Worm (Caenorhabditis elegans) whole organism, late embryonic: Measurements from ENCODE around the gene exos-9.
A peak's percentile ranks its signal among the peaks of the same experiment; 100 is the strongest.

Experiments
- Y22D7AL.16 ChIP-seq: sonication (generic microtip); optimal IDR thresholded peaks from 2 replicates; lab custom pipeline; 2016; ENCODE audit warnings: missing genetic modification characterization, missing compliant biosample characterization
- ama-1 ChIP-seq: fragments of 150-350 bp; optimal IDR thresholded peaks from 2 replicates; lab custom pipeline; 2014
- ceh-14 ChIP-seq: sonication (generic microtip); optimal IDR thresholded peaks from 2 replicates; lab custom pipeline; 2016; ENCODE audit warnings: missing genotype, missing genetic modification characterization, missing compliant biosample characterization
- ceh-18 ChIP-seq: sonication (generic microtip); optimal IDR thresholded peaks from 2 replicates; lab custom pipeline; 2016; ENCODE audit warnings: missing genetic modification characterization, missing compliant biosample characterization
- ceh-19 ChIP-seq: fragments of 200-800 bp; sonication (Bioruptor generic); optimal IDR thresholded peaks from 2 replicates; lab custom pipeline; 2018; ENCODE audit warnings: mild to moderate bottlenecking, missing genetic modification characterization, missing compliant biosample characterization
- ceh-2 ChIP-seq: sonication (generic microtip); optimal IDR thresholded peaks from 2 replicates; lab custom pipeline; 2016; ENCODE audit warnings: missing genotype, missing genetic modification characterization, missing compliant biosample characterization
- ceh-24 ChIP-seq: sonication (generic microtip); optimal IDR thresholded peaks from 2 replicates; lab custom pipeline; 2016; ENCODE audit warnings: mild to moderate bottlenecking, missing genetic modification characterization, missing compliant biosample characterization
- ceh-30 ChIP-seq: fragments of 150-350 bp; optimal IDR thresholded peaks from 2 replicates; lab custom pipeline; 2014; ENCODE audit warnings: missing biosample characterization, missing genetic modification characterization
- ceh-31 ChIP-seq: sonication (generic microtip); optimal IDR thresholded peaks from 2 replicates; lab custom pipeline; 2016; ENCODE audit warnings: missing genetic modification characterization, missing compliant biosample characterization
- ceh-34 ChIP-seq: sonication (generic microtip); optimal IDR thresholded peaks from 2 replicates; lab custom pipeline; 2016; ENCODE audit warnings: mild to moderate bottlenecking, missing genetic modification characterization, missing compliant biosample characterization
- ceh-6 ChIP-seq: fragments of 200-800 bp; sonication (Bioruptor generic); optimal IDR thresholded peaks from 2 replicates; lab custom pipeline; 2018; ENCODE audit warnings: mild to moderate bottlenecking, missing genetic modification characterization, missing compliant biosample characterization
- che-1 ChIP-seq: sonication (generic microtip); optimal IDR thresholded peaks from 2 replicates; lab custom pipeline; 2016; ENCODE audit warnings: mild to moderate bottlenecking, missing genetic modification characterization, missing compliant biosample characterization
- dve-1 ChIP-seq: sonication (generic microtip); optimal IDR thresholded peaks from 2 replicates; lab custom pipeline; 2017; ENCODE audit warnings: antibody characterized with exemption, mild to moderate bottlenecking, missing genetic modification characterization, missing compliant biosample characterization
- elt-2 ChIP-seq: sonication (generic microtip); optimal IDR thresholded peaks from 2 replicates; lab custom pipeline; 2016; ENCODE audit warnings: missing genetic modification reagents, missing genetic modification characterization, missing compliant biosample characterization
- ets-4 ChIP-seq: sonication (generic microtip); optimal IDR thresholded peaks from 2 replicates; lab custom pipeline; 2016; ENCODE audit warnings: missing genetic modification characterization, missing compliant biosample characterization
- fkh-10 ChIP-seq: fragments of 150-350 bp; optimal IDR thresholded peaks from 2 replicates; lab custom pipeline; 2014; ENCODE audit warnings: missing biosample characterization, missing genetic modification reagents, missing genetic modification characterization
- fkh-6 ChIP-seq: sonication (generic microtip); optimal IDR thresholded peaks from 2 replicates; lab custom pipeline; 2016; ENCODE audit warnings: missing genetic modification characterization, missing compliant biosample characterization
- gmeb-2 ChIP-seq: sonication (generic microtip); optimal IDR thresholded peaks from 2 replicates; lab custom pipeline; 2016; ENCODE audit warnings: missing genetic modification characterization, inconsistent platforms, missing compliant biosample characterization
- hlh-15 ChIP-seq: sonication (generic microtip); optimal IDR thresholded peaks from 2 replicates; lab custom pipeline; 2016; ENCODE audit warnings: missing genetic modification characterization, missing compliant biosample characterization
- hlh-6 ChIP-seq: sonication (generic microtip); optimal IDR thresholded peaks from 2 replicates; lab custom pipeline; 2016; ENCODE audit warnings: missing genotype, missing genetic modification characterization, missing compliant biosample characterization
- hlh-8 ChIP-seq: sonication (generic microtip); optimal IDR thresholded peaks from 2 replicates; lab custom pipeline; 2016; ENCODE audit warnings: missing genotype, missing genetic modification characterization, missing compliant biosample characterization
- mec-3 ChIP-seq: sonication (generic microtip); optimal IDR thresholded peaks from 2 replicates; lab custom pipeline; 2016; ENCODE audit warnings: borderline replicate concordance, missing genetic modification characterization, missing compliant biosample characterization
- nfya-1 ChIP-seq: sonication (generic microtip); optimal IDR thresholded peaks from 2 replicates; lab custom pipeline; 2017; ENCODE audit warnings: missing genetic modification characterization, mild to moderate bottlenecking, missing compliant biosample characterization, antibody characterized with exemption, moderate library complexity
- nhr-232 ChIP-seq: sonication (generic microtip); optimal IDR thresholded peaks from 2 replicates; lab custom pipeline; 2016; ENCODE audit warnings: missing genetic modification characterization, missing compliant biosample characterization
- npax-4 ChIP-seq: sonication (generic microtip); optimal IDR thresholded peaks from 2 replicates; lab custom pipeline; 2016; ENCODE audit warnings: missing genetic modification characterization, missing compliant biosample characterization
- pax-1 ChIP-seq: fragments of 150-350 bp; optimal IDR thresholded peaks from 2 replicates; lab custom pipeline; 2014; ENCODE audit warnings: missing biosample characterization, missing genetic modification characterization
- pha-2 ChIP-seq: sonication (generic microtip); optimal IDR thresholded peaks from 2 replicates; lab custom pipeline; 2017; ENCODE audit warnings: mild to moderate bottlenecking, missing genetic modification characterization, missing compliant biosample characterization
- pqm-1 ChIP-seq: sonication (generic microtip); optimal IDR thresholded peaks from 2 replicates; lab custom pipeline; 2016; ENCODE audit warnings: missing genetic modification characterization, missing compliant biosample characterization
- pros-1 ChIP-seq: fragments of 150-350 bp; optimal IDR thresholded peaks from 2 replicates; lab custom pipeline; 2014; ENCODE audit warnings: missing biosample characterization, missing genetic modification reagents, missing genetic modification characterization
- ref-2 ChIP-seq: sonication (generic microtip); optimal IDR thresholded peaks from 2 replicates; lab custom pipeline; 2016; ENCODE audit warnings: missing genetic modification characterization, missing compliant biosample characterization
- sox-2 ChIP-seq: fragments of 200-800 bp; sonication (Bioruptor generic); IDR thresholded peaks from 2 replicates; pipeline ENCODE4 v1.3.6; 2022; ENCODE audit warnings: missing genetic modification reagents, missing genetic modification characterization, missing compliant biosample characterization
- sox-4 ChIP-seq: sonication (generic microtip); optimal IDR thresholded peaks from 2 replicates; lab custom pipeline; 2017; ENCODE audit warnings: mild to moderate bottlenecking, missing genetic modification characterization, inconsistent platforms, missing compliant biosample characterization
- syd-9 ChIP-seq: sonication (generic microtip); optimal IDR thresholded peaks from 2 replicates; lab custom pipeline; 2016; ENCODE audit warnings: mild to moderate bottlenecking, missing genetic modification characterization, moderate library complexity, missing compliant biosample characterization
- unc-42 ChIP-seq: sonication (generic microtip); optimal IDR thresholded peaks from 2 replicates; lab custom pipeline; 2016; ENCODE audit warnings: missing genotype, missing genetic modification characterization, missing compliant biosample characterization
- unc-55 ChIP-seq: sonication (generic microtip); optimal IDR thresholded peaks from 2 replicates; lab custom pipeline; 2017; ENCODE audit warnings: missing biosample characterization, missing genetic modification reagents, missing genetic modification characterization
- unc-86 ChIP-seq: sonication (generic microtip); optimal IDR thresholded peaks from 2 replicates; lab custom pipeline; 2016; ENCODE audit warnings: missing genetic modification characterization, missing compliant biosample characterization

Gene exos-9

DNA sequence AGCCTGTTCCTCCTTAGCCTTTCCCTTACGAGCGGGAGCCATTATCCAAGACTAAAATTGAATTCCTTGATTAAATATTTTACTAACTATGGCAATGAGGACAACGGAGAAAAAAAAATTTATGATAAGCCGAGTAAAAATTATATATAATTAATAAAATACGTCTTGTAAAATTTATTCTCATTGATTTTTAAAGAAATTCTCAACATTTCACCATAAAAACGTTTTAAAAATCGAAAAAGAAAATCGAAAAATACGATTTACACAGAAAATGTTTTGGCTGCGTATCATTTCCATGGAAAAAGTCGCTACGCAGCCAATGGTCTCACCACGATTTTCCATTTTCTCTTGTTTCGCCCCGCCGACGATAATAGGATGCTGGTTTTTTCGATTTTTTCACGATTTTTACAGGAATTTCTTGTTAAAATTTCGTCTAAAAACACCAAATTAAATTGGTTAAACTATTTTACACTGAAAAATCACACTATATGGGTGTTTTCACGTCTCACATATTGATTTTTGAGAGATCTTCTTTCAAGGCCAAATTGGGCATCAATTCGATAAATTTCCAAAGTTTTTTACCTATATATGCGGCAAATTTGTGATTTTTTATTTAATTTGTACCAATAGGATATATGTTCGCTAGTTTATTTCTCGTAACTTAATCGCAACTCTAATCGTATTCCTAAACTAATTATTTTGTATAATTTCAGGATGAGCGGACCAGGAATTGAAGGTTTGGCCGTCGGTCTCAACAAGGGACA, 18.2 kb downstream of the exos-9 start, which contains the start of the genes rps-14 and rpl-36 (continued):
- TF ChIP-seq unc-55 (GFP tag; lab: Kevin White, UChicago) (no peak), ref-2 (tag; lab: Kevin White, UChicago) (peak; percentile 2), hlh-8 (tag; lab: Kevin White, UChicago) (no peak), nfya-1 (tag; lab: Kevin White, UChicago) (peak; percentile 87), ceh-31 (tag; lab: Kevin White, UChicago) (peak; percentile 46)

DNA sequence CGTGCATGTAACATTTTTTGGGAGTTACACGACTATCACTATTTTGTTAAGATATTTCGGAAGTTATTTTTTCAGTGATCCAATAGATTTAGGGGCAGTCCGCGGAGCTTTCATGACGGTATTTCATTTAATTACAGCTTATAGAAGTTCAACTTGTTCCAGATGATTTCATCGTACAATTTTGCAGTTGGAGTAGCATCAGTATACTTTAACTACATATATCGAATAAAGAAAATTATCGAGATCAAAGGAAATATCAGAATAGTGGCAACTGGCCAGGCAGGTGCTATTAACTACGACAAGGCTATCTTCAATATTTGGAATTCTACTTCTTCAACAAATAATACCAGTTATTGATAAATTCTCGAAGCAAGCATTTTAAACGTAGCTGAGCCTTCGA, 19.4 kb downstream of the exos-9 start:
- TF ChIP-seq ceh-19 (GFP tag; lab: Kevin White, UChicago) (no peak), unc-42 (tag; lab: Kevin White, UChicago) (no peak), ceh-34 (tag; lab: Kevin White, UChicago) (no peak), ceh-18 (tag; lab: Kevin White, UChicago) (no peak), pax-1 (tag; lab: Kevin White, UChicago) (no peak), hlh-6 (no peak), nhr-232 (tag; lab: Kevin White, UChicago) (no peak), ama-1 (lab: Kevin White, UChicago) (no peak), ceh-6 (GFP tag; lab: Kevin White, UChicago) (no peak), ref-2 (tag; lab: Kevin White, UChicago) (no peak), pqm-1 (tag; lab: Kevin White, UChicago) (no peak), ceh-14 (tag; lab: Kevin White, UChicago) (no peak), syd-9 (tag; lab: Kevin White, UChicago) (no peak), fkh-6 (tag; lab: Kevin White, UChicago) (no peak), ceh-24 (tag; lab: Kevin White, UChicago) (no peak)
- TF ChIP-seq, all 69 proteins: peak for 0

DNA sequence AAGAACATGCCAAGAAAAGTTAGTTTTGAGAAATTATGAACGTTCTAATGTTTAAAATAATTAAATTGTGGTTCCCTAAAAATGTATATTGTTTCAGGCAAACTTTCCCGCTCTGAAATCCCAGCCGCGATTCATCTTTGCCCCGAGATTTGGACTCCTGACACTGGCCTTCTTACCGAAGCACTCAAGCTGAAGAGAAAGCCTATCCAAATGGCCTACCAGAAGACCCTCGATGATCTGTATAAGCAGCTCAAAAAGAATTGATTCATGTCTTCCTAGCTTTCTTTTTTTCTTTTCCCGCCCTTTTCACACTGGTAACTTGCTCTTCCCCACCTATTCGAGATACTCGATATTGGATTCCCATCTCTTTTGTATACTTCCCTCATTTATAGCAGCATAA, 27.8 kb downstream of the exos-9 start:
- TF ChIP-seq unc-42 (tag; lab: Kevin White, UChicago) (no peak), gmeb-2 (no peak), ama-1 (lab: Kevin White, UChicago) (no peak), pha-2 (tag; lab: Kevin White, UChicago) (no peak), pros-1 (no peak), ceh-30 (tag; lab: Kevin White, UChicago) (no peak), ref-2 (tag; lab: Kevin White, UChicago) (no peak), mec-3 (tag; lab: Kevin White, UChicago) (no peak), hlh-15 (tag; lab: Kevin White, UChicago) (no peak)
- TF ChIP-seq, all 69 proteins: peak for 0

DNA sequence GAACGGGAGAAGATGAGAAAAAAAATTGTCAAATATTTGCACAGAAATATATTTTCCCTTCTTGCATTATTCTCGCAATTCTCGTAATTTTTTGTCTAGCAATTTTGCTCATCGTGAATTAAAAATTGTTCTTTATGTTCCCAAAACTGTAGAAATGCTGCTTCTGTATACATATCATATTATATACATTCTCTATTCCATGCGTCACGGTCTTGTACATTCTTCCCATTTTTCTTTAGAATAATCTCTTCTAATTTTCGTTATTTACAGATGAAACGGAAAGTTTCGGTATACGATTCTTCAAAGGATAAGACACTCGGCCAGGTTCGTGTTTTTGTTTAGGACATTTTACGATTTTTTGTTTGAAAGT, 30.3 kb downstream of the exos-9 start, which contains the start of gene acs-4:
Gene acs-4 (plus strand): TSS at position 271 of the 370 bp plus-strand sequence.
- TF ChIP-seq dve-1 (tag; lab: Kevin White, UChicago) (no peak), unc-86 (tag; lab: Kevin White, UChicago) (no peak), Y22D7AL.16 (tag; lab: Kevin White, UChicago) (no peak), ceh-31 (tag; lab: Kevin White, UChicago) (no peak), syd-9 (tag; lab: Kevin White, UChicago) (no peak), ceh-19 (GFP tag; lab: Kevin White, UChicago) (no peak), npax-4 (tag; lab: Kevin White, UChicago) (no peak), hlh-6 (no peak), gmeb-2 (no peak), ceh-14 (tag; lab: Kevin White, UChicago) (no peak), che-1 (no peak), elt-2 (no peak), ets-4 (tag; lab: Kevin White, UChicago) (no peak), nfya-1 (tag; lab: Kevin White, UChicago) (no peak), sox-4 (no peak), ceh-2 (tag; lab: Kevin White, UChicago) (no peak), fkh-10 (GFP tag; lab: Kevin White, UChicago) (no peak), sox-2 (no peak)
